Fruit fly (Drosophila melanogaster): Measurements from ENCODE around the gene CG15468.

Gene CG15468

DNA sequence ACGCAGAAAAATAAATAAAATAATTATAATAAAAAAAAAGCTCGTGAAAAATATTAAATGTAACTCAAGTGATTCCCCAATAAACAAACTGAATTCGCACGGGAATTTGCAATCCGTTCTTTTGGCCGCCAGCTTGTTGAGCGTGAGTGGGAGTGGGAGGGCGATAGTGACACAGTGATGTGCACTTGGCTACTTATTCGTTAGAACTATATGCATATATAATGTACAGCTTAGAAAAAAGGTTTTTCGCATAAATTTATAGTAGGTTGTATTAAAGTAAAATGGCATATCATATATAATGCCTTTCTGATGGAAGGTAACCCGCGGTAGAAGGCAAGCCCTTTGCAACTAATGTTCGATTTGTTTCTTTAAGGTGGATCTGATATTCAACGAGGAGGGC, 48.6 kb downstream of the CG15468 start:
- TF ChIP-seq Rel (GFP tag; optimal IDR thresholded peaks at IDR 0.05) (no peak), Rel (tag; optimal IDR thresholded peaks at IDR 0.05) (peak; percentile 78), Myc (optimal IDR thresholded peaks at IDR 0.05) (peak; percentile 71), fru (GFP tag; optimal IDR thresholded peaks at IDR 0.05) (no peak), Dfd (GFP tag; optimal IDR thresholded peaks at IDR 0.05) (no peak)

DNA sequence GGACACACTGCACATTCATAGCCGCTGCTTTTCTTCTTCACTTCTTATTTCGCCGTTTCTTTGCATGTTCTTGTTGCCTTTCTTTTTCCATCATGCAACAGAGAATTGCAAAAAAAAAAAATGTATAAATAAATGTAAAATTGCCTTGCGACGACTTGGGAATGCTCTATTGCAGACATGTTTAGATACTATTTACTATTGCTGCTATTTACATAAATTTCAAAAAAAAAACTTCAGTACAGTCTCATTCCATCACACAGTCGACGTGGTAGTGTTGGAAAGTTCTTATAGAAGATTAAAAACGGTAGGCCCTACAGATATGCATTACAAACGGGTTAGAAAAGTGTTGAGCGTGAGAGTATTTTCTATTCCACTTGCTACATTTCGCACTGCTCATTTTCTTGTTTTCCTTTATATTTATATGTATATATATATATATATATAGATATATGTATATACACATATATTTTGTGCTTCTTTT, 49.1 kb downstream of the CG15468 start:
- no peak for TF ChIP-seq sv (GFP tag; optimal IDR thresholded peaks at IDR 0.05)
- TF ChIP-seq Mio (GFP tag; optimal IDR thresholded peaks at IDR 0.05) = no peak
- TF ChIP-seq psq (GFP tag; optimal IDR thresholded peaks at IDR 0.05) = peak; percentile 93
- no peak for TF ChIP-seq jim (GFP tag; optimal IDR thresholded peaks at IDR 0.05)
- TF ChIP-seq Jra (GFP tag; optimal IDR thresholded peaks at IDR 0.05) = no peak
- no peak for TF ChIP-seq Abd-B (GFP tag; optimal IDR thresholded peaks at IDR 0.05)
- TF ChIP-seq CG32264 (GFP tag; optimal IDR thresholded peaks at IDR 0.05) = no peak
- no peak for TF ChIP-seq pan (optimal IDR thresholded peaks at IDR 0.05)
- peak; percentile 73 for TF ChIP-seq woc (GFP tag; optimal IDR thresholded peaks at IDR 0.05)
- TF ChIP-seq dmrt93B (GFP tag; optimal IDR thresholded peaks at IDR 0.05) = peak; percentile 24
- TF ChIP-seq Myc (optimal IDR thresholded peaks at IDR 0.05) = no peak
- TF ChIP-seq tai (GFP tag; optimal IDR thresholded peaks at IDR 0.05) = no peak
- TF ChIP-seq CG9705 (GFP tag; optimal IDR thresholded peaks at IDR 0.05) = no peak
- TF ChIP-seq usp (GFP tag; optimal IDR thresholded peaks at IDR 0.05) = no peak
- TF ChIP-seq ey (GFP tag; optimal IDR thresholded peaks at IDR 0.05) = peak; percentile 16
- TF ChIP-seq GATAd (GFP tag; optimal IDR thresholded peaks at IDR 0.05) = no peak
- TF ChIP-seq HLH106 (tag; optimal IDR thresholded peaks at IDR 0.05) = peak; percentile 58
- TF ChIP-seq CrebA (GFP tag; optimal IDR thresholded peaks at IDR 0.05; ENCODE audit: borderline replicate concordance) = no peak
- no peak for TF ChIP-seq lola (GFP tag; optimal IDR thresholded peaks at IDR 0.05)
- no peak for TF ChIP-seq Hr78 (GFP tag; optimal IDR thresholded peaks at IDR 0.05)
- no peak for TF ChIP-seq dsf (GFP tag; optimal IDR thresholded peaks at IDR 0.05; ENCODE audit: borderline replicate concordance)
- TF ChIP-seq OdsH (GFP tag; optimal IDR thresholded peaks at IDR 0.05) = peak; percentile 46
- peak; percentile 66 for TF ChIP-seq fru (GFP tag; optimal IDR thresholded peaks at IDR 0.05)
- TF ChIP-seq Hnf4 (GFP tag; optimal IDR thresholded peaks at IDR 0.05) = peak; percentile 12
- TF ChIP-seq rgr (GFP tag; optimal IDR thresholded peaks at IDR 0.05) = peak; percentile 45
- TF ChIP-seq h (GFP tag; optimal IDR thresholded peaks at IDR 0.05) = peak; percentile 65
- TF ChIP-seq brk (GFP tag; optimal IDR thresholded peaks at IDR 0.05) = no peak
- TF ChIP-seq Rel (GFP tag; optimal IDR thresholded peaks at IDR 0.05) = no peak
- TF ChIP-seq Rel (tag; optimal IDR thresholded peaks at IDR 0.05) = no peak
- no peak for TF ChIP-seq Vsx2 (GFP tag; optimal IDR thresholded peaks at IDR 0.05; ENCODE audit: partially characterized antibody)
- peak; percentile 75 for TF ChIP-seq Sp1 (GFP tag; optimal IDR thresholded peaks at IDR 0.05)
- no peak for TF ChIP-seq dl (GFP tag; optimal IDR thresholded peaks at IDR 0.05; ENCODE audit: insufficient read depth in 1 of 2, partially characterized antibody in 2 of 2)
- no peak for TF ChIP-seq N (GFP tag; optimal IDR thresholded peaks at IDR 0.05)
- peak; percentile 47 for TF ChIP-seq br (GFP tag; optimal IDR thresholded peaks at IDR 0.05)
- no peak for TF ChIP-seq Hr83 (GFP tag; optimal IDR thresholded peaks at IDR 0.05; ENCODE audit: poor library complexity, severe bottlenecking)
- TF ChIP-seq sage (GFP tag; optimal IDR thresholded peaks at IDR 0.05) = peak; percentile 50
- no peak for TF ChIP-seq Dif (GFP tag; optimal IDR thresholded peaks at IDR 0.05; ENCODE audit: partially characterized antibody)
- no peak for TF ChIP-seq Dfd (GFP tag; optimal IDR thresholded peaks at IDR 0.05)
- TF ChIP-seq foxo (GFP tag; optimal IDR thresholded peaks at IDR 0.05) = peak in 1 of 2 experiments; percentile 50

DNA sequence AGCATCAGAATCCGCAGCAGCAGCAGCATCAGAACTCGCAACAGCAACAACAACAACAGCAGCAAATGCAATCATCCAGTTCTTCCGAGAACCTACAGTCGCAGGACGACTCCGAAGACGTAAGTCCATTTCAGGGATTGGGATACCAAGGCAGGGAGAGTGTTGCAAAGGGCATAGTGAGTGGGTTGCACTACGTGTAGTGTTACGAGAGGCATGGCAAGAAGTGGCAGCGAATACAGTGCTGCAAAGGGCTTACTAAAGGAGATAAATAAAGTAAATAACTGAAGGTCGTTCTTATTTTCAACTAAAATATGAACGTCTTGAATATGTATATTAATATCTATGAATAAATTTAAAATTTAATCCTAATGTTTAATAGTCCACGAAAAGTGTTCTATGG, 49.9 kb downstream of the CG15468 start:
- no peak for TF ChIP-seq Myc (optimal IDR thresholded peaks at IDR 0.05)
- TF ChIP-seq fru (GFP tag; optimal IDR thresholded peaks at IDR 0.05) = no peak
- no peak for TF ChIP-seq Vsx2 (GFP tag; optimal IDR thresholded peaks at IDR 0.05; ENCODE audit: partially characterized antibody)
- no peak for TF ChIP-seq jim (GFP tag; optimal IDR thresholded peaks at IDR 0.05)
- no peak for TF ChIP-seq Rel (GFP tag; optimal IDR thresholded peaks at IDR 0.05)
- TF ChIP-seq Rel (tag; optimal IDR thresholded peaks at IDR 0.05) = no peak
- TF ChIP-seq sage (GFP tag; optimal IDR thresholded peaks at IDR 0.05) = no peak
- no peak for TF ChIP-seq pan (optimal IDR thresholded peaks at IDR 0.05)
- no peak for TF ChIP-seq Dfd (GFP tag; optimal IDR thresholded peaks at IDR 0.05)
- no peak for TF ChIP-seq dmrt93B (GFP tag; optimal IDR thresholded peaks at IDR 0.05)
- TF ChIP-seq Jra (GFP tag; optimal IDR thresholded peaks at IDR 0.05) = no peak
- TF ChIP-seq Hr78 (GFP tag; optimal IDR thresholded peaks at IDR 0.05) = no peak
- TF ChIP-seq psq (GFP tag; optimal IDR thresholded peaks at IDR 0.05) = no peak
- no peak for TF ChIP-seq OdsH (GFP tag; optimal IDR thresholded peaks at IDR 0.05)
- TF ChIP-seq HLH106 (tag; optimal IDR thresholded peaks at IDR 0.05) = no peak
- TF ChIP-seq sv (GFP tag; optimal IDR thresholded peaks at IDR 0.05) = no peak
- TF ChIP-seq N (GFP tag; optimal IDR thresholded peaks at IDR 0.05) = no peak
- no peak for TF ChIP-seq CrebA (GFP tag; optimal IDR thresholded peaks at IDR 0.05; ENCODE audit: borderline replicate concordance)
- TF ChIP-seq GATAd (GFP tag; optimal IDR thresholded peaks at IDR 0.05) = no peak

Data from whole organism, wandering third instar larva.